Worm (Caenorhabditis elegans) whole organism, dauer: ENCODE results near the gene lido-9.

Experiments used
- unc-62 ChIP-seq: sonication (generic microtip); optimal IDR thresholded peaks from 2 replicates; lab custom pipeline; 2017; ENCODE audit warnings: missing biosample characterization, missing genetic modification reagents, missing genetic modification characterization

lido-9 gene

DNA sequence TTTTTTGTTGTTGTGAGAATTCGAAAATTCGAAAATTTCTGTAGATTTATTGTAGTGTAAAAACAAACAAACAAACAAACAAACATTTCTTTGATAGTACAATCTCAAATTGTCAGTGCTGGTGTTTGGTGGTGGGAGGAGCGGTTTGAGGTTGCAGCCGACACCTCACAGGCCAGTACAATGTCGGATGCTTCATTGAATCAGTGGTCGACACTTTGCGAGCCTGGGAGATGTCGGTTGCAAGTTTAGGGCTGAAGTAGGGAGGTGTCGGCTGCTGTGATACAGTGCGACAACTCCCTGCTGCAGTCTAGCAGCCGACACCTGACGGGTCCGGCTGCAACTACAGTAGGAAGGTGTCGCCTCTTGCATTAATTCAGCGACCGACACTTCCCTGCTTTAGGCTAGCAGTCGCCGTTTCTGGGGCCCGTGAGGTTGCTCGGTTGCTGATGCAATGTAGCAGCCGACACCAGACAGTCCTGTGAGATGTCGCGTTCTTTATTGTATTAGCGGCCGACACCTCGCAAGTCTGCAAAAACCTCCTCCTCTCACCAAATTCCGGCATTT is 14.6 kb upstream of the lido-9 start:
- TF ChIP-seq unc-62 (GFP tag; lab: Kevin White, UChicago), result no peak

DNA sequence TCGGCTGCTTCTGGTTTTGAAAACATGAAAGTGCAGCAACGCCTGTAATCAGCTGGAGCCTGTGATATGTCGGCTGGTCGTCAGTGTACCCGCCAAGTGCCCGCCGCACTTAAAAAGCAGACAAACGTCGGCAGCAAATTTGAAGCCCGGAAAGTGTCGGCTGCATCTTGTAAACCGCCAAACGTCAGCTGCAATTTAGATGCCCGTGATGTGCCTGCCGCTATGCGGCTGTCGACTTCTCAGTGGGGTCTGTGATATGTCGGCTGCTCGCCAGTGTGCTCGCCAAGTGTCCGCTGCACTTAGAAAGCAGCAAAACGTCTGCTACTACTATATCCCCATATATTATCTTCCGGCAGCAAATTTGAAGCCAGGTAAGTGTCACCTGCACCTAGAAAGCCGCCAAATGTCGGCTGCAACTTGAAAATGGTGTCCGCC is 13.4 kb upstream of the lido-9 start:
- no peak for TF ChIP-seq unc-62 (GFP tag; lab: Kevin White, UChicago)

DNA sequence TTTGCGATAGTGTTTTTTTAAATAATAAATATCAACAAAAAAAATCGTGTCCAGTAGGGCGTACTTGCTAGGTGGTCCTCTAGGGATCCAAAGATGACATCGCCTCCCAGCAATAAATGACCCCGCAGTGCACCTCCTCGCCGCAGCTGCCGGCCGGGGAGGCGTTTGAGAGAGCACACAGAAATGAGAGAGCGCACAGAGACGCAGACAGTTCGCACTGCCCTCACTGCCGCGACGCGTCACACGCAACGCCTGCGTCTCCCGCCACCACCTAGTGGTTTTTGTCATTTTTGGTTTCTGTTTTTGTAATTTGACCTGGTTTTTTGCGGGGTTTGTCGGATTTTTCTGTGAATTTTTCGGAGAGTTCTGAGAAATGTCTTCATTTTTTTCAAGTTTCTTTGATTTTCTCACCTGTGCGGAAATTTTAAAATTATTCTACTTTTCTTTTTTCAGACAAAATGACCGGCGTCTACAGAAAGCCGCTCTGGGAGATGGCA is 12.7 kb upstream of the lido-9 start, which contains the start of gene lido-7:
lido-7 (plus strand) TSS at position 447 of the 497 bp plus-strand sequence.
- TF ChIP-seq unc-62 (GFP tag; lab: Kevin White, UChicago), result no peak

DNA sequence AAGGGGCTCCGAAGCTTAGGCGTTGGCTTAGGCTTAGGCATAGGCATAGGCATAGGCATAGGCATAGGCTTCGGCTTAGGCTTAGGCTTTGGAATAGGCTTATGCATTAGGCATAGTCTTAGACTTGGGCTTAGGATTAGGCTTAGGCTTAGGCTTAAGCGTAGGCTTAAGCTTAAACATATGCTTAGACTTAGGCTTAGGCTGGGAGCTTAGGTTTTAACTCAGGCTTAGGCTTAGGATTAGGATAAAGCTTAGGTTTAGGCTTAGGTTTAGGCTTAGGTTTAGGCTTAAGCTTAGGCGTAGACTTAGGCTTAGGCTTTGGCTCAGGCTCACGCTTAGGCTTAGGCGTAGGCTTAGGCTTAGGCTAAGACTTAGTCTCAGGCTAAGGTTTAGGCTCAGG is 10.5 kb upstream of the lido-9 start:
- TF ChIP-seq unc-62 (GFP tag; lab: Kevin White, UChicago), result no peak

DNA sequence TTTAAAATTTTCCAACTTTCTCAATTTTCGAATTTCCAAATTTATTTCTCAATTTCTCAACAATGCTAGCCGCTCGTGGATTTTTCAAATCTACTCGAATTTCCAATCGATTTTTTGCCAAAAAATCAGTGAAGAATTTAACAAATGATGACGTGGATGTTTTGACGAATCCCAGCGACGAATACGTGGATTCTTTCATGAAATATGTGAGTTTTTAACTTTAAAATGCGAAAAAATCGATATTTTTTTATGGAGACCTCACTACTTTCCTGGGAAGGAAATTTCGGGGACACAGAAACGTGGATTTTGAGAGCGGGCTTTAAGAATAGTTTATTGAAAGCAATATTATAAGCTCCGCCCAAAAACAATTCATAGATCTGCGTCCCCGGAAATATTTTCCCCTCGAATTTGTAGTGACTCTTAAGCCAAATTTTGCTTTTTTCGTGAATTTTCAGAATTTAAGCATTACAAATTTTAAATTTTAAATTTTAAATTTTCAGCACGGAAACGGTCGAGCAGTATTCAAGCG is 8.9 kb upstream of the lido-9 start, which contains the start of gene K08A2.2:
K08A2.2 (plus strand) TSS at position 51 of the 529 bp plus-strand sequence.
- no peak for TF ChIP-seq unc-62 (GFP tag; lab: Kevin White, UChicago)

DNA sequence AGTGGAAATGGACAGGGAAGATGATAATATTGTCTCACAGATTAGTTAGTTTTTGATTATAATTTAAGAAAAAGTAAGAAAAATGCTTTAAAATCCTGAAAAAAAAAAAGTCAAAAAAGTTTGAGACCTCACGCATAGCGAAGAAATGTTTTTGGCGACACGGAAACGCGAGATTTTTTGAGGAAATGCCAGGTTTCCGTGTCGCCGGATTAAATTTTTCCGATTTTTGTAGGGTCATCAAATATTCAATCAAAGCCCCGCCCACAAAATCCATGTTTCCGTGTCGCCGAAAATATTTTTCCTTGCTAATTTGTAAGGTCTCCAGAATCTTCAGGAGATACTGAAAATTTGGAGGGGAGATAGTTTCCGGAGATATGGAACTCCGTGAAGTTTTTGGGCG is 8.3 kb upstream of the lido-9 start:
- no peak for TF ChIP-seq unc-62 (GFP tag; lab: Kevin White, UChicago)

DNA sequence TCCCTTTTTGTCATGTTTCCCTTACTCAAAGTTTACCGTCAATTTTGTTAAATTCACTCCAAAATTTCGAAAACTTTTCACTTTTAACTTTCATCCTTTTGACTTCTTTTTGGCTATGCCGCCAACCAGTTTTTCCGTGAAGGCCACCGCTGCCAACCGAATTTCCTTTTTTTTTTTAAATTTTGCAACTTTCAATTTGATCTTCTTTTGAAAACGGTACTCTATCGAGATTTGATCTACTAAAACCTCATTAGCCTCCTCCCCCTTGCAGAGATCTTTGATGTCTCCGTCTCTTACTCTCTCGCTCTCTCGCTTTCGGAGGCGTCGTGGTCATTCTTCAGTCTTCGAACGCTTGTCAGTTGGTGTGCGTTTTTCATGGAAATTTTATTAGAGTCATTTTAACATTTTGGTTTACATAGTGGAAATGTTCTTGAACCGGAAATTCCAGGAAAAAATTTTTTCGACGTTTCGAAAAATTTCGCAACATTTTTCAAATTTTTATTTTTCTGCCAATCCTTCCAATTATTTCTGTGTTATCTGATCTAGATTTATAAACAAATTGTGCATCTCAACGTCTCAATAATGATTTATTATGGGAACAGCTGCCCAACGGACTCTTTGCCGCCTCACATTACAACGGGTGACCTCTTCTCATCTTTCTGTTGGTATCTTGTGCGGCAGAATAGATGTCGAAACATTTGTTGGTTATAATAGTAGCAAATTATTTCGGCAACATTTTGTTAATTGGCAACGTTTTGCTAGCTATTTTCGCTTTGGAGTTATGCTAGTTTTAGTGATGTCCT is 5.8 kb upstream of the lido-9 start:
- TF ChIP-seq unc-62 (GFP tag; lab: Kevin White, UChicago), result no peak

DNA sequence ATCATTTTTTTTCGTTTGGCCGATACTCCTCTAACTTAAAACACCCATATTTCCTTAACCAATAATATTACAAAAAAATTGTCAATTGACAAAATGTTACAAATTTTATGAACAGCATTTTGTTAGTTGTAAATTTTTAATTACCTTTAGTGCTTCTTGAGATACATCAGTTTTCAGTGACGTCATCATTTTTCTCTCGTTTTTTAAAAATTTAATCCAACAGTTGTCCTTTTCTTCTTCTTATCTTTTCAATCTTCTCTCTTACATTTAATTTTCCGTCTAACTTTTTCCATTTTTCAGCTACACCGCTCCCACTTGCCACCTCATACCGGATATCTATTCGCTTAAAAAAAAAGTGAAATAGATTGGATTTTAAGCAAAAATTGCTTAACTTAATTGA is 3.8 kb upstream of the lido-9 start, which contains the start of gene lido-8:
lido-8 (plus strand) TSS at position 301 of the 400 bp plus-strand sequence.
- TF ChIP-seq unc-62 (GFP tag; lab: Kevin White, UChicago), result no peak

DNA sequence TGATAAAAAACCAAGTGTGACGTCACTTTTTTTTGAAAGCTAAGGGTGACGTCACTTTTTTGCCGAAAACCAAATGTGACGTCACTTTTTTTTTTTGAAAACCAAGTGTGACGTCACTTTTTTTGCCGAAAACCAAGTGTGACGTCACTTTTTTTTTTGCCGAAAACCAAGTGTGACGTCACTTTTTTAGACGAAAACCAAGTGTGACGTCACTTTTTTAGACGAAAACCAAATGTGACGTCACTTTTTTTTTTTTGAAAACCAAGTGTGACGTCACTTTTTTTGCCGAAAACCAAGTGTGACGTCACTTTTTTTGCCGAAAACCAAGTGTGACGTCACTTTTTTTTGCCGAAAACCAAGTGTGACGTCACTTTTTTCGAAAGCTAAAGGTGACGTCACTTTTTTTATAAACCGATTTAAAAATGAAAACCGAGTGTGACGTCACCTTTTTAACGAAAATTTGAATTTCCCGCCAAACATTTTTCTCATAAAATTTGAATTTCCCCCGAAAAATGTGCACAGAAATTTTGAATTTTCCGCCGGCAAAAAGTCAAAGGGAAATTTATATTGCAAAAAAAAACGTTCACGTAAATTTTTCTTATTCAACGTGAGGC is 2.6 kb upstream of the lido-9 start:
- TF ChIP-seq unc-62 (GFP tag; lab: Kevin White, UChicago), result no peak

DNA sequence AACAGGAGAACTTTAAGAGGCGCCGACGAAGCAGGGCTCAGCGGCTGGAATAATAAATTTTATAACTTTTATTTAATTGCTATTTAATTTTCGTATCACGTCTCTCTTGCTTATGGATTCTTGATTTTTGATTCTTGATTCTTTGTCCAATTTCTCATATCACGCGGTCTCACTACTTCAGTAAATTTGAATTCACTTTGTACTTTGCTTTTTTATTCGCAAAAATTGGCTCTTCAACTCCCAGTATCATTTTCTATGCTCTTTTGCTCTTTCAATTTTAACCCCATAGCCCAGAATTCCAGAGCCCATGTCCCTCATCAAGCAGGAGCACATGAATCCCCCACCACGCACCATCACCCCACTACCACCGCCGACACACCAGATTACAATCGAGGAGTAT is 1.6 kb downstream of the lido-9 start, which contains the start of gene lido-10:
lido-10 (plus strand) TSS at position 301 of the 400 bp plus-strand sequence.
- TF ChIP-seq unc-62 (GFP tag; lab: Kevin White, UChicago), result no peak

DNA sequence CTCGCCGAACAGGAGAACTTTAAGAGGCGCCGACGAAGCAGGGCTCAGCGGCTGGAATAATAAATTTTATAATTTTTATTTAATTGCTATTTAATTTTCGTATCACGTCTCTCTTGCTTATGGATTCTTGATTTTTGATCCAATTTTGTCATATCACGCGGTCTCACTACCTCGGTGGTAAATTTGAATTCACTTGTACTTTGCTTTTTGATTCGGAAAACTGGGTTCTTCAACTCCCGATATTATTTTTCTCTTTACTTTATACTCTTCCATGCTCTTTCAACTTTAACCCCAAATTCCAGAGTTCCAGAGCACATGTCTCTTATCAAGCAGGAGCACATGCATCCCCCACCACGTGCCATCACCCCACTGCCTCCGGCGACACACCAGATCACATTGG is 3.1 kb downstream of the lido-9 start, which contains the start of gene lido-11:
lido-11 (plus strand) TSS at position 301 of the 400 bp plus-strand sequence.
- no peak for TF ChIP-seq unc-62 (GFP tag; lab: Kevin White, UChicago)

DNA sequence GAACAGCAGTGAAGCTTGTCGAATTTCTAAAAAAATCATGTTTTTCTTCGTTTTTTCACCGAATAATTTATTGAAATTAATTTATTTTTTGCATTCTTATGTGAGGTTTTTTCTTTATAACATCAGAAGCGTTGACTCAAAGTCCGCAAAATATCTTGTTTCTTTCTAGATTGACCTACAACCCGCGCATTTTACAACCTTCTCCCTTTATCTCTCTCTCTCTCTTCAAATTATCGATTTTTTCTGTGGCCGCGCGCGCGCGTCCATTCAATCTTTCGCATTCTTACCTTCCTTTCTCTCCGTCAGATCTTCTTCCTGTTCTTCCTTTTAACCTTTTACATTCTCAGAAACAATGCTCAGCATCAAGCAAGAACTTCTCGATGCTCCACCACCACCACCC is 4.9 kb downstream of the lido-9 start, which contains the start of gene lido-12:
lido-12 (plus strand) TSS at position 301 of the 400 bp plus-strand sequence.
- TF ChIP-seq unc-62 (GFP tag; lab: Kevin White, UChicago), result no peak

DNA sequence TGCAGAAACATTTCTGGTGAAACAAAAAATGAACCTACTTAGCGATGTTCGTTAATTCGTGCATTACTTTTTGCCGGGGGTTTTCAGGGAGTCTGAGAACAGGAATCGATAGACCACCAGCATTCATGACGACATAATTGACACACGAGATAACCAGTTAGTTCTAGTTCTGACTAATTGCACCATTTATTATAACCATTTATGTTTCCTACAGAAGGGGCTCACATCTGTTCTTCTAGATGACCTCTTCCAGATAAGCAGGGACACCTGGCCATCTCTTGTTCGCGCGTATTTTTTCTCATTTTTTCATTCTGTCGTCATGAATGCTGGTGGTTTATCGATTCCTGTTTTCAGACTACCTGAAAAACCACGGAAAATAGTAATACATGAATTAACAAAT is 7.8 kb downstream of the lido-9 start, which contains the start of gene sdz-5:
sdz-5 (plus strand) TSS at position 301 of the 400 bp plus-strand sequence.
- no peak for TF ChIP-seq unc-62 (GFP tag; lab: Kevin White, UChicago)

DNA sequence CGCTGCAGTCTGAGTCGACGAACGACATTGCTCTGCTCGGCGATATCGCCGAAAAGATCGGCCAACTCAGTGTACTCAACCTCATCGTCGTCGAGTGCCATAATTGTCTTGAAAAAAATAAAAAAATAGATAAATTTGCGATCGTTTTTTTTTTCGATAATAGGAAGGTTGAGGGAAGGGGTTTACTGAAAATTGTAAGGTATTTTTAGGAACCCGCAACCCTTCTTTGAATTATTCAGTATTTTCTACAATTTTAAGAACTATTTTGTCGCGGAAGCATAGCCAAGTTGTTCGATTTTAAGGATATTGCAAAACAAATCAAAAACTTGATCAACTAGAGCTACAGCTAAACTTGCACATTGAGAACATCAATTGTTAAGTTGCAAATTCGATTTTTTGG is 11.6 kb downstream of the lido-9 start, which contains the start of gene C41H7.9:
C41H7.9 (minus strand) TSS at position 101 of the 400 bp plus-strand sequence.
- no peak for TF ChIP-seq unc-62 (GFP tag; lab: Kevin White, UChicago)

DNA sequence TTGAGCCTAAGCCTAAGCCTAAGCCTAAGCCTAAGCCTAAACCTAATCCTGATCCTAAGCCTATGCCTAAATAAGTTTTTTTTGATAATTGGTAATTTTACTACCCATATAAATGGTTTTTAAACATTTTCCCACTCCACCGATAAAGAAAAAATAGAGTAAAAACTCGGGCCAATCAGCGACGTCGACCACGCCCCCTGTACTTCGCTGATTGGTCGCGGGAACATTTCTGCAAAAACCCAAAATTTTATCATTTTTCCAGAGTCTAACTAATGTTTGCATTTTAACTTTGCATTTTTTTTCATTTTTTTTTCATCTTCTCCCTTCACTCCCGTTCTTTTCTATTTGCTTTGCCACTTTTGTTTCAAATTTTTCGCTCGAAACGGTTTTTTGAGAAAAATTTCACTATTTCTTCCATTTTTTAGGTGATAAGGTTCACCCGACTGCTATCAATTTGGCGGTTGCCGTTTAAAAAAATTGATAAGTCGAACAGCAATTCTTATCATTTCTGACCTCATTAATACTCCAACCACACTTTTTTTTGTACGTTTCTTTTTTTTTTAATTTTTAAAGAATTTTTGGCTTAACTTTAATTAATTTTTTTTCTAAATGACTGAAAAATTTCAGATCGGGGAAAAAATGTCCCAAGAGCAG is 13.8 kb downstream of the lido-9 start, which contains the start of gene C41H7.2:
C41H7.2 (plus strand) TSS at position 622 of the 654 bp plus-strand sequence.
- TF ChIP-seq unc-62 (GFP tag; lab: Kevin White, UChicago), result no peak
